Worm (Caenorhabditis elegans): ENCODE data around the gene rnf-5.

DNA sequence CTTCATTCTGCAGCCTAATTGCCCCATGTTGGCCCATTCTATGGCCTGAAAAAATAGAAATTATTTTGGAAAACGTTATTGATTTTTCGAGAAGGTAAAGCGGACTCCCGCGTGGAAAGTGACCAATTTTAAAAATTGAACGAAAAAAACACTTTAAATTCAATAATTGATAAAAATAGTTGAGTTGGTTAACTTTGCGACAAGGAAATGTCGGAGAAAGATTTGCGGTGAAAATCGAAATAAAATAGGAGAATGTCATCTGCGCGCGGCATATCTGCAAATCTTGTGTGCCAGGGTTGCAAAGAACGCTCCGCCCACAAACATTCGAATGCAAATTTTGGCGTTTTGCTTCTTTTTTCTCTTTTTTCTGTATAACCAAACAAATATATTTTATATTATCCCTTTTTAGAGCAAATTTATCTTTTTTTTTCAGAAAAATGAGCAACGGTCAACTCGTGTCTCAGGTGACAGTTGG, 4.3 kb upstream of the rnf-5 start, which contains the start of the genes rnf-121 and C16C10.4:
- TF ChIP-seq Y5F2A.4 (GFP tag; optimal IDR thresholded peaks at IDR 0.05): peak; percentile 43
- TF ChIP-seq nhr-76 (tag; optimal IDR thresholded peaks at IDR 0.05): no peak

Data from whole organism, L4 larva.